Worm (Caenorhabditis elegans) whole organism, early embryonic: ENCODE measurements around the gene dph-5.

Experiments
- B0310.2 ChIP-seq: sonication (generic microtip); optimal IDR thresholded peaks from 2 replicates; lab custom pipeline; 2016; ENCODE audit warnings: mild to moderate bottlenecking, missing genetic modification characterization, missing compliant biosample characterization
- ets-7 ChIP-seq: sonication (generic microtip); optimal IDR thresholded peaks from 2 replicates; lab custom pipeline; 2016; ENCODE audit warnings: missing genotype, missing genetic modification characterization, missing compliant biosample characterization
- flt-1 ChIP-seq: fragments of 200-800 bp; sonication (Bioruptor generic); IDR thresholded peaks from 2 replicates; pipeline ENCODE4 v1.3.6; 2022; ENCODE audit warnings: missing genetic modification characterization, missing compliant biosample characterization
- hnd-1 ChIP-seq: sonication (generic microtip); optimal IDR thresholded peaks from 2 replicates; lab custom pipeline; 2016; ENCODE audit warnings: missing genetic modification characterization, missing compliant biosample characterization
- tbx-37 ChIP-seq: fragments of 200-800 bp; sonication (Bioruptor generic); conservative IDR thresholded peaks from 2 replicates; pipeline ENCODE4 v1.3.6; 2022; ENCODE audit warnings: missing genetic modification reagents, missing genetic modification characterization, missing compliant biosample characterization

ce11 chrII:11301059-11301458 lies 48.9 kb upstream of the dph-5 start, which contains the start of gene raga-1:
- no peak for TF ChIP-seq tbx-37 (GFP tag; lab: Robert Waterston, UW)
- TF ChIP-seq hnd-1: no peak
- TF ChIP-seq B0310.2: no peak
- TF ChIP-seq ets-7 (tag; lab: Kevin White, UChicago): no peak
- no peak for TF ChIP-seq flt-1 (GFP tag; lab: Robert Waterston, UW)
